Worm (Caenorhabditis elegans) whole organism, L4/young adult: ENCODE results near the gene M04C3.1.

Experiments used
- W03F9.2 ChIP-seq: fragments of 150-350 bp; optimal IDR thresholded peaks from 2 replicates; lab custom pipeline; 2014; ENCODE audit warnings: missing biosample characterization, missing genetic modification characterization
- dao-5 ChIP-seq: sonication (generic microtip); optimal IDR thresholded peaks from 2 replicates; lab custom pipeline; 2016; ENCODE audit warnings: missing genotype, missing genetic modification characterization, moderate library complexity, missing compliant biosample characterization

DNA sequence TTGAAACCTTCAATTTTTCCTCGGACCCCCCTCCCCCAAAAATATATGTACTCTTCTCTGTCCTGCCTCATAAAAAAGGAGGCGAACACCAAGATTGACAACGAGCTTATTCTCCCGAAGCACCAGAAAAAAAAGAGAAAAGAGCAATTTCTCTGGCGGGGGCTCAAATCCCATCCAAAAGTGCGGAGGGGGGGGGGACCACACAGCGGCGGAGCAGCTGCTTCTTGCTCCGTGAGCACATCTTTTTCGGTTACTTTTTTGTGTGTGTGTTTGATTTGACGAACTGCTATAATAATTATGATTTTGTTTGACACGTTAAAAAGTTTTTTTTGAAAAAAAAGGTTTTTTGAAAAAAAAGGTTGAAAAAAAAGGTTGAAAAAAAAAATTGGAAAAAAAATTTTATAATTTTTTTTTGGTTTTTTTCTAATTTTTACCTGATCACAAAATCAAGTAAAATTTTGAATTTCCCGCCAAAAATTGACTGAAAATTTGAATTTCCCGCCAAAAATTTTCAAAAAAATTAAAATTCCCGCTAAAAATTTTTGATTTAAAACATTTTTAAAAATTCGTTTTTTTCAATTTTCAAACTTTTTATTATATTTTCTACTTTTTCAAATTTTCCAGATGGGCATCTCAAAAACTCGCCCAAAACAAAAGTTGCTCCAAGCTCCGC, 28.6 kb upstream of the M04C3.1 start, which contains the start of gene Y43F8B.10:
- no peak for TF ChIP-seq dao-5 (tag; lab: Kevin White, UChicago)
- no peak for TF ChIP-seq W03F9.2 (tag; lab: Kevin White, UChicago)
